Worm (Caenorhabditis elegans) whole organism, L1 larva: ENCODE data around the gene F35D2.3.

Experiments
- C34B4.2 ChIP-seq: sonication (generic microtip); optimal IDR thresholded peaks from 2 replicates; lab custom pipeline; 2017; ENCODE audit warnings: mild to moderate bottlenecking, missing genetic modification characterization, missing compliant biosample characterization
- Y116A8C.19 ChIP-seq: sonication (generic microtip); optimal IDR thresholded peaks from 2 replicates; lab custom pipeline; 2016; ENCODE audit warnings: missing compliant biosample characterization, missing genetic modification characterization, borderline replicate concordance
- aha-1 ChIP-seq: fragments of 150-350 bp; optimal IDR thresholded peaks from 2 replicates; lab custom pipeline; 2014; ENCODE audit warnings: missing biosample characterization, missing genetic modification characterization
- alr-1 ChIP-seq: fragments of 200-800 bp; sonication (Bioruptor generic); optimal IDR thresholded peaks from 2 replicates; lab custom pipeline; 2018; ENCODE audit warnings: borderline replicate concordance, mild to moderate bottlenecking, missing genetic modification characterization, missing compliant biosample characterization
- aly-2 ChIP-seq: fragments of 150-350 bp; optimal IDR thresholded peaks from 2 replicates; lab custom pipeline; 2014; ENCODE audit warnings: missing biosample characterization, missing genetic modification characterization
- blmp-1 ChIP-seq: fragments of 150-350 bp; optimal IDR thresholded peaks from 2 replicates; lab custom pipeline; 2014; ENCODE audit warnings: missing biosample characterization, missing genetic modification characterization
- ceh-88 ChIP-seq: fragments of 200-800 bp; sonication (Bioruptor generic); IDR thresholded peaks from 2 replicates; pipeline ENCODE4 v1.3.6; 2022; ENCODE audit warnings: missing genetic modification characterization, missing compliant biosample characterization
- ceh-90 ChIP-seq: sonication (generic microtip); optimal IDR thresholded peaks from 2 replicates; lab custom pipeline; 2016; ENCODE audit warnings: missing genetic modification characterization, missing compliant biosample characterization
- ces-1 ChIP-seq: fragments of 150-350 bp; optimal IDR thresholded peaks from 2 replicates; lab custom pipeline; 2014; ENCODE audit warnings: missing biosample characterization, missing genetic modification reagents, missing genetic modification characterization
- dpl-1 ChIP-seq, 3 experiments: fragments of 150-350 bp in 2 of 3; sonication (generic microtip) in 1 of 3; optimal IDR thresholded peaks; 2 replicates each; lab custom pipeline; 2014 to 2017; ENCODE audit warnings: missing biosample characterization in 3 of 3, missing genetic modification characterization in 3 of 3, missing genetic modification reagents in 3 of 3
- efl-1 ChIP-seq, 4 experiments: fragments of 150-350 bp; optimal IDR thresholded peaks in 3 of 4; peaks in 1 of 4; 1 replicate in 1 of 4; 2 replicates in 3 of 4; lab custom pipeline; 2014; ENCODE audit warnings: missing biosample characterization in 2 of 4, missing genetic modification characterization in 2 of 4, missing genetic modification reagents in 2 of 4
- efl-3 ChIP-seq: fragments of 200-800 bp; sonication (Bioruptor generic); optimal IDR thresholded peaks from 2 replicates; lab custom pipeline; 2018; ENCODE audit warnings: mild to moderate bottlenecking, missing genetic modification characterization, missing compliant biosample characterization
- egl-13 ChIP-seq: sonication (generic microtip); optimal IDR thresholded peaks from 2 replicates; lab custom pipeline; 2016; ENCODE audit warnings: missing genotype, missing genetic modification reagents, missing genetic modification characterization, missing compliant biosample characterization
- egl-27 ChIP-seq, 2 experiments: fragments of 150-350 bp in 1 of 2; sonication (generic microtip); optimal IDR thresholded peaks; 3 replicates each; lab custom pipeline; 2017 to 2018; ENCODE audit warnings: missing biosample characterization in 2 of 2, missing genetic modification characterization in 2 of 2, missing genetic modification reagents in 2 of 2
- elt-3 ChIP-seq, 6 experiments: fragments of 150-350 bp in 1 of 6; sonication (generic microtip); optimal IDR thresholded peaks; 2 replicates each; lab custom pipeline; 2017 to 2018; ENCODE audit warnings: missing biosample characterization in 6 of 6, missing genetic modification characterization in 6 of 6, inconsistent platforms in 1 of 6
- fkh-10 ChIP-seq: sonication (generic microtip); optimal IDR thresholded peaks from 2 replicates; lab custom pipeline; 2017; ENCODE audit warnings: missing biosample characterization, missing genetic modification reagents, missing genetic modification characterization
- fkh-4 ChIP-seq: sonication (generic microtip); optimal IDR thresholded peaks from 2 replicates; lab custom pipeline; 2016; ENCODE audit warnings: missing compliant biosample characterization, missing genetic modification characterization, borderline replicate concordance
- fkh-8 ChIP-seq: sonication (generic microtip); optimal IDR thresholded peaks from 2 replicates; lab custom pipeline; 2016; ENCODE audit warnings: mild to moderate bottlenecking, missing genetic modification characterization, missing compliant biosample characterization
- fos-1 ChIP-seq: fragments of 150-350 bp; optimal IDR thresholded peaks from 2 replicates; lab custom pipeline; 2014; ENCODE audit warnings: missing biosample characterization, missing genetic modification characterization
- grh-1 ChIP-seq: fragments of 200-800 bp; sonication (Bioruptor generic); IDR thresholded peaks from 2 replicates; pipeline ENCODE4 v1.3.6; 2022; ENCODE audit warnings: missing genetic modification reagents, missing genetic modification characterization, missing compliant biosample characterization
- hlh-17 ChIP-seq: fragments of 200-800 bp; sonication (Bioruptor generic); optimal IDR thresholded peaks from 2 replicates; lab custom pipeline; 2018; ENCODE audit warnings: missing genetic modification characterization, mild to moderate bottlenecking, missing compliant biosample characterization, moderate library complexity, borderline replicate concordance
- jun-1 ChIP-seq: fragments of 150-350 bp; optimal IDR thresholded peaks from 2 replicates; lab custom pipeline; 2014; ENCODE audit warnings: missing biosample characterization, missing genetic modification reagents, missing genetic modification characterization
- lin-35 ChIP-seq, 2 experiments: fragments of 150-350 bp; optimal IDR thresholded peaks; 2 replicates each; lab custom pipeline; 2014; ENCODE audit warnings: missing biosample characterization in 2 of 2, missing genetic modification characterization in 2 of 2, missing genetic modification reagents in 2 of 2
- lin-39 ChIP-seq: fragments of 150-350 bp; optimal IDR thresholded peaks from 2 replicates; lab custom pipeline; 2014; ENCODE audit warnings: missing biosample characterization, missing genetic modification reagents, missing genetic modification characterization
- lir-3 ChIP-seq: sonication (generic microtip); optimal IDR thresholded peaks from 2 replicates; lab custom pipeline; 2016; ENCODE audit warnings: mild to moderate bottlenecking, missing genetic modification characterization, moderate library complexity, missing compliant biosample characterization; ENCODE audit not compliant: poor library complexity
- mab-9 ChIP-seq: fragments of 200-800 bp; sonication (Bioruptor generic); IDR thresholded peaks from 2 replicates; pipeline ENCODE4 v1.3.6; 2022; ENCODE audit warnings: missing genetic modification reagents, missing genetic modification characterization, missing compliant biosample characterization
- mdl-1 ChIP-seq, 2 experiments: fragments of 150-350 bp; optimal IDR thresholded peaks; 2 replicates each; lab custom pipeline; 2014 to 2017; ENCODE audit warnings: missing biosample characterization in 2 of 2, missing genetic modification characterization in 2 of 2, inconsistent platforms in 1 of 2
- mef-2 ChIP-seq: fragments of 150-350 bp; optimal IDR thresholded peaks from 2 replicates; lab custom pipeline; 2014; ENCODE audit warnings: missing biosample characterization, missing genetic modification characterization
- nhr-11 ChIP-seq: fragments of 150-350 bp; optimal IDR thresholded peaks from 2 replicates; lab custom pipeline; 2014; ENCODE audit warnings: missing biosample characterization, missing genetic modification characterization
- nhr-28 ChIP-seq: fragments of 150-350 bp; optimal IDR thresholded peaks from 2 replicates; lab custom pipeline; 2014; ENCODE audit warnings: missing biosample characterization, missing genetic modification characterization
- nhr-71 ChIP-seq: sonication (generic microtip); optimal IDR thresholded peaks from 2 replicates; lab custom pipeline; 2016; ENCODE audit warnings: mild to moderate bottlenecking, missing genetic modification characterization, moderate library complexity, missing compliant biosample characterization
- nhr-84 ChIP-seq: sonication (generic microtip); optimal IDR thresholded peaks from 2 replicates; lab custom pipeline; 2017; ENCODE audit warnings: missing biosample characterization, missing genetic modification characterization
- nhr-85 ChIP-seq: sonication (generic microtip); peaks from one replicate; lab custom pipeline; 2016; ENCODE audit warnings: missing genetic modification characterization, inconsistent platforms, missing compliant biosample characterization
- nhr-90 ChIP-seq: sonication (generic microtip); optimal IDR thresholded peaks from 2 replicates; lab custom pipeline; 2016; ENCODE audit warnings: mild to moderate bottlenecking, missing genetic modification characterization, missing compliant biosample characterization; ENCODE audit not compliant: poor library complexity
- pag-3 ChIP-seq: sonication (generic microtip); optimal IDR thresholded peaks from 2 replicates; lab custom pipeline; 2017; ENCODE audit warnings: missing genetic modification characterization, mild to moderate bottlenecking, missing compliant biosample characterization, antibody characterized with exemption, borderline replicate concordance; ENCODE audit not compliant: insufficient read depth
- pax-3 ChIP-seq: fragments of 200-800 bp; sonication (Bioruptor generic); optimal IDR thresholded peaks from 2 replicates; lab custom pipeline; 2018; ENCODE audit warnings: mild to moderate bottlenecking, missing genetic modification characterization, moderate library complexity, missing compliant biosample characterization
- pqm-1 ChIP-seq: sonication (generic microtip); optimal IDR thresholded peaks from 3 replicates; lab custom pipeline; 2017; ENCODE audit warnings: missing biosample characterization, missing genetic modification characterization
- skn-1 ChIP-seq: fragments of 150-350 bp; optimal IDR thresholded peaks from 2 replicates; lab custom pipeline; 2014; ENCODE audit warnings: missing biosample characterization, missing genetic modification characterization
- snpc-4 ChIP-seq: fragments of 150-350 bp; optimal IDR thresholded peaks from 2 replicates; lab custom pipeline; 2014; ENCODE audit warnings: missing biosample characterization, missing genetic modification characterization
- snu-23 ChIP-seq: sonication (generic microtip); optimal IDR thresholded peaks from 2 replicates; lab custom pipeline; 2016; ENCODE audit warnings: missing genetic modification characterization, missing compliant biosample characterization
- sup-37 ChIP-seq: fragments of 200-800 bp; sonication (Bioruptor generic); optimal IDR thresholded peaks from 2 replicates; lab custom pipeline; 2018; ENCODE audit warnings: mild to moderate bottlenecking, missing genetic modification characterization, missing compliant biosample characterization
- swsn-7 ChIP-seq: sonication (generic microtip); optimal IDR thresholded peaks from 2 replicates; lab custom pipeline; 2016; ENCODE audit warnings: missing genetic modification characterization, missing compliant biosample characterization
- unc-130 ChIP-seq: fragments of 150-350 bp; optimal IDR thresholded peaks from 2 replicates; lab custom pipeline; 2017; ENCODE audit warnings: missing biosample characterization, missing genetic modification characterization, inconsistent platforms
- unc-62 ChIP-seq: fragments of 150-350 bp; optimal IDR thresholded peaks from 2 replicates; lab custom pipeline; 2014; ENCODE audit warnings: missing biosample characterization, missing genetic modification reagents, missing genetic modification characterization
- unc-98 ChIP-seq: fragments of 200-800 bp; sonication (Bioruptor generic); IDR thresholded peaks from 2 replicates; pipeline ENCODE4 v1.3.6; 2022; ENCODE audit warnings: missing genetic modification characterization, missing compliant biosample characterization
- xbp-1 ChIP-seq: sonication (generic microtip); optimal IDR thresholded peaks from 2 replicates; lab custom pipeline; 2016; ENCODE audit warnings: missing genetic modification characterization, missing compliant biosample characterization
- ztf-4 ChIP-seq: fragments of 150-350 bp; optimal IDR thresholded peaks from 2 replicates; lab custom pipeline; 2014; ENCODE audit warnings: missing biosample characterization, missing genetic modification characterization

F35D2.3 gene

DNA sequence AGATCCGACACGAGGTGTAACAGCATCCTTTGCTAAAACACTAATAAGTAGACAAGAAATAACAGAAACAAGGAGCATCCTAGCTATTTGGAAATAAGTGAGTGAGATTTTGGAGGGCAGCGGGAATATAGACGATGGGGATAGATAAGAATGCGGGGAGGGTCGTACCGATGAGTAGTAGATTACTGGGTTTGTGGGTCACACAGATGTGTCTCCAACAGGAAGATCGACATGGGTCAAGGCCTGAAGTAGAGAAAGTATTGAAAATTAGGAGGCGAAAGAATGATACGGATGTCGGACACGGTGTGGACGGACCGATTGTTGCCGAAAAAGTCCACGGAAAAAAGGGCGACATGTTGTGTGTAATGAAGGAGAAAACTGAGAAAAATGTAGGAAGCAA is 36.0 kb upstream of the F35D2.3 start, which contains the start of gene wrt-10:
TSS of gene wrt-10 (minus strand) at position 195 of the 400 bp plus-strand sequence.
- TF ChIP-seq ztf-4 (tag; lab: Kevin White, UChicago) = no peak
- TF ChIP-seq nhr-85 (tag; lab: Kevin White, UChicago) = peak; percentile 57
- TF ChIP-seq blmp-1 (tag; lab: Kevin White, UChicago) = peak; percentile 91
- TF ChIP-seq mab-9 (GFP tag; lab: Robert Waterston, UW) = no peak
- TF ChIP-seq, all 84 proteins: peak for 2

DNA sequence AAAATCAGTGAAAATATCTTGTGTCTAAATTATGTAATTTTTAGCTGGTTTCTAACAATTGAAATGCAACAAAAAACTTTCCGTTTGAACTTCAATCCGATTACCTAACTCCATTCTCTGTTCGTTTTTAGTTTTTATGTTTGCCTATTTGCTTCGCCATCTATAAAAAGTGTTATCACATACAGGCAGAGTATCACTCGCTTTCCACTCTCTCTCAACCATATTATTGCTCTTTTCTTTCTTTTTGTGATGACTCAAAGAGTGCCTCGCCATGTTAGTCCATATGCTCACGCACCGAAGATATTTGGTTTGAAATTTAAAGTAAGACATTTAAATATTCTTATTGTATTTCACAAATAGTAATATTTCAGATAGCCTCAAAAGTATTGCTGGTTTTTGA is 35.5 kb upstream of the F35D2.3 start, which contains the start of gene ZK1290.13:
TSS of gene ZK1290.13 (plus strand) at position 73 of the 400 bp plus-strand sequence.
- no peak for TF ChIP-seq nhr-71 (tag; lab: Kevin White, UChicago)
- TF ChIP-seq lin-39 (tag; lab: Kevin White, UChicago) = no peak
- TF ChIP-seq egl-13 (tag; lab: Kevin White, UChicago) = no peak
- no peak for TF ChIP-seq pax-3 (tag; lab: Kevin White, UChicago)
- TF ChIP-seq pag-3 = no peak
- no peak for TF ChIP-seq unc-98
- no peak for TF ChIP-seq ceh-90 (tag; lab: Kevin White, UChicago)
- no peak for TF ChIP-seq jun-1 (tag; lab: Kevin White, UChicago)
- TF ChIP-seq fkh-4 = no peak
- TF ChIP-seq snu-23 = no peak
- TF ChIP-seq Y116A8C.19 (tag; lab: Kevin White, UChicago) = no peak
- no peak for TF ChIP-seq aha-1
- TF ChIP-seq snpc-4 (tag; lab: Kevin White, UChicago) = no peak
- TF ChIP-seq aly-2 (tag; lab: Kevin White, UChicago) = no peak

DNA sequence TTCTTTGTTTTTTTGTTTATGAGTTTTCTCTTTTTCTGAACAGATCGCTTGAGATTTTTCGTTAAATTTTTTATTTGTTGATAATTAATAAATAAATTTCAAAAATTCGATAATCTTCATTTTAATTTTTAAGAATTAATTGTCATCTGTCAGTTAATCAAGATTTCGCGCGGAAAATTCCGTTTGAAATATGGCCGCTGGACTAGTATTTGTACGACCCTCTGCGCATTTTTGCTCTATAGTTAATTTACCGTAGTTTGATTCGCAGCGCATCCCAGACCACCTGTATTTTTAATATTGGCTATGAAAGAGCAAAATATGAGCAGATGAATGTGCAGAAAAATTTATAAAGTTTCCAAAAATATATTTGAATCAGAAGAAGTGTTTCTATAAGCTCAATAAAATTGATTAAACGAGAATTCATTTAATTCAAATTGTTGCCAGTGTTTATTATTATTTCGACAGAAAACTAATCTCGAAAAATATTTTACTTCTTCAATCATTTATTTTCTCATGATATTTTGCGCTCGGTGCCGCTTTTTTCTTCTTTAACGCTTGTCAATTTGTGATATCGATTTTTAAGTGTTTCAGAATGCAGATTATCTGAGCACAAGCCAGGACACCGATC is 32.7 kb upstream of the F35D2.3 start, which contains the start of gene nfi-1:
TSS of gene nfi-1 (plus strand) at position 578 of the 628 bp plus-strand sequence.
- TF ChIP-seq ces-1 (GFP tag; lab: Kevin White, UChicago) (no peak), fos-1 (tag; lab: Kevin White, UChicago) (no peak), blmp-1 (tag; lab: Kevin White, UChicago) (peak; percentile 65), mef-2 (tag; lab: Kevin White, UChicago) (no peak), dpl-1 (GFP tag; optimal IDR thresholded peaks at IDR 0.05; lab: Kevin White, UChicago) (peak; percentile 65 to 87 (median 76)), egl-27 (tag; optimal IDR thresholded peaks at IDR 0.05; lab: Kevin White, UChicago) (no peak), efl-1 (optimal IDR thresholded peaks at IDR 0.05; lab: Kevin White, UChicago) (peak; percentile 44 to 80), efl-1 (GFP tag; optimal IDR thresholded peaks at IDR 0.05 in 1 of 2; lab: Kevin White, UChicago) (peak; percentile 82 to 97), skn-1 (tag; lab: Kevin White, UChicago) (peak; percentile 37), hlh-17 (no peak), fkh-10 (no peak), lir-3 (tag; lab: Kevin White, UChicago) (peak; percentile 67), nhr-28 (no peak), sup-37 (GFP tag; lab: Kevin White, UChicago) (no peak), elt-3 (tag; optimal IDR thresholded peaks at IDR 0.05; lab: Kevin White, UChicago) (peak in 1 of 6 experiments; percentile 50), nhr-85 (tag; lab: Kevin White, UChicago) (peak; percentile 13), lin-35 (GFP tag; optimal IDR thresholded peaks at IDR 0.05; lab: Kevin White, UChicago) (peak; percentile 74 to 88), lin-39 (tag; lab: Kevin White, UChicago) (no peak), ceh-88 (GFP tag; lab: Robert Waterston, UW) (no peak), swsn-7 (tag; lab: Kevin White, UChicago) (peak; percentile 17), fkh-8 (tag; lab: Kevin White, UChicago) (no peak), pqm-1 (tag; lab: Kevin White, UChicago) (no peak), alr-1 (tag; lab: Kevin White, UChicago) (no peak), C34B4.2 (tag; lab: Kevin White, UChicago) (no peak), nhr-11 (tag; lab: Kevin White, UChicago) (no peak), grh-1 (no peak), unc-130 (tag; lab: Kevin White, UChicago) (peak; percentile 55), xbp-1 (peak; percentile 53), efl-3 (no peak), mdl-1 (tag; optimal IDR thresholded peaks at IDR 0.05; lab: Kevin White, UChicago) (no peak), egl-13 (tag; lab: Kevin White, UChicago) (no peak), nhr-90 (tag; lab: Kevin White, UChicago) (peak; percentile 11), unc-62 (GFP tag; lab: Kevin White, UChicago) (no peak), nhr-84 (tag; lab: Kevin White, UChicago) (no peak)
